Worm (Caenorhabditis elegans): Measurements from ENCODE around the gene F59E12.9.

Gene F59E12.9

DNA sequence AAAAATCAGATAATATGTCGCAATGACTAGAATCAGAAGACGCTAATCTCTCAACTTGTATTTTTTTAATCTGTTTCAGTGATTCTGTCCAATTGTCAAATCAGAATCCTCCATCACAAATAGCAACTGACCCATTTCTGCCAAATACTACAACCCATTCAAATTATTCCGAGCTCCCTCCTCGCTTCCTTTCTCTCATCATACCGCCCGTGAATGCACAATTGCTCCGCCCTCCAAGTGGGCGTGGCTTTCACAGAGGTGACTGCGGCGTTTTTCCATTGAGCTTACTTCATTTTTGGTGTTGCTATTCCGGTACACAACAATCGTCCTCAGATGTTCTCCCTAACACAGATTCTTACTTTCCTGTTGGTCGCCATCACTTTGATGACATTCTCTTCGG, 33.9 kb upstream of the F59E12.9 start, which contains the start of gene flp-27:
Gene flp-27 (plus strand): TSS at position 301 of the 400 bp plus-strand sequence.
- TF ChIP-seq zag-1 (tag; optimal IDR thresholded peaks at IDR 0.05) = no peak
- TF ChIP-seq sem-4 (tag; optimal IDR thresholded peaks at IDR 0.05) = no peak
- TF ChIP-seq ztf-11 (tag; optimal IDR thresholded peaks at IDR 0.05) = no peak

DNA sequence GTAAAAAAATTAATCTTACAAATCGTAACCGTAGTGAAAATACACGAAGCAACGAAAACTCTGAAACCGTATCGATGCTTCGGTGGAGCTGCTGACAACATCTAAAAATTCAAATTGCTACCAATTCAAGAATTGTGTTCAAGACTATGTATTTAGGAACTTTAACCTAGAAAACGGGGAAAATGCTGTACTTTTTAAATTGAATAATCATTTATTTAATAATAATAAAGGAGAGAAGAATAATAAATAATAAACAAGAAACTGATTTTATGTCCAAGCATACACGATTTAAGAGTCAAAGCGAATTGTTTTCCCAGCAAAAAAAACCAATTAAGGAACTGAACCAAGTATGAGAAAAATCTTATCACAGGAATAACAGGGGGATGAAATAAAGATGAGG, 22.7 kb upstream of the F59E12.9 start, which contains the start of gene C25H3.17:
Gene C25H3.17 (minus strand): TSS at position 101 of the 400 bp plus-strand sequence.
- TF ChIP-seq fos-1 (tag; optimal IDR thresholded peaks at IDR 0.05) = no peak
- no peak for TF ChIP-seq ama-1 (optimal IDR thresholded peaks at IDR 0.05)
- TF ChIP-seq nhr-21 (tag; optimal IDR thresholded peaks at IDR 0.05) = no peak
- TF ChIP-seq mab-5 (tag; optimal IDR thresholded peaks at IDR 0.05) = no peak
- TF ChIP-seq unc-55 (GFP tag; optimal IDR thresholded peaks at IDR 0.05) = no peak
- no peak for TF ChIP-seq nhr-77 (tag; optimal IDR thresholded peaks at IDR 0.05)
- no peak for TF ChIP-seq aly-2 (tag; optimal IDR thresholded peaks at IDR 0.05)
- TF ChIP-seq sem-4 (tag; optimal IDR thresholded peaks at IDR 0.05) = no peak
- TF ChIP-seq lin-39 (tag; optimal IDR thresholded peaks at IDR 0.05) = no peak
- TF ChIP-seq peb-1 (tag; optimal IDR thresholded peaks at IDR 0.05) = no peak
- TF ChIP-seq unc-62 (GFP tag; optimal IDR thresholded peaks at IDR 0.05) = no peak
- no peak for TF ChIP-seq ztf-4 (tag; optimal IDR thresholded peaks at IDR 0.05)
- no peak for TF ChIP-seq zag-1 (tag; optimal IDR thresholded peaks at IDR 0.05)
- TF ChIP-seq nhr-129 (tag; optimal IDR thresholded peaks at IDR 0.05) = no peak
- TF ChIP-seq lin-13 (GFP tag; optimal IDR thresholded peaks at IDR 0.05) = no peak
- TF ChIP-seq nhr-11 (tag; optimal IDR thresholded peaks at IDR 0.05) = no peak

DNA sequence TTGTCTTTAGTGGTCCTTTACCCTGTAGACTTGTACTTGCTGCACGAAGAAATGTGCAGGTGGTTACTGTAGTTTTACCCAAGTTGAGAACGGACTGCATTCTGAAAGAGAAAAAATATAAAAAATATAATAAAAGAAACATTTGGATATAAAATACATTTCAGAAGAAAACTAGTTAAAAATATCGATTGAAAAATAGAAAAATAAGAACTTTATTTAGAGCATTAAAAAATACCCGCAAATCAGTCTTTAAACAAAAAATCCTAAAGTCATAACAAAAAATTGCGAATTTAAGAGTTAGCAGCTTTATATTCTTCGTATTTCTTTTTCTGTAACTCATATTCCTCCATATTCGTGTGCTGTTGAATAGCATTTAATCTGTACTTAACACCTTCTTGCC, 22.0 kb upstream of the F59E12.9 start, which contains the start of gene C25H3.7:
Gene C25H3.7 (minus strand): TSS at position 101 of the 400 bp plus-strand sequence.
- TF ChIP-seq unc-62 (GFP tag; optimal IDR thresholded peaks at IDR 0.05) = no peak
- no peak for TF ChIP-seq nhr-25 (tag; optimal IDR thresholded peaks at IDR 0.05)
- TF ChIP-seq lin-39 (tag; optimal IDR thresholded peaks at IDR 0.05) = no peak
- no peak for TF ChIP-seq crh-2 (tag; optimal IDR thresholded peaks at IDR 0.05)
- no peak for TF ChIP-seq elt-1 (tag; optimal IDR thresholded peaks at IDR 0.05)
- no peak for TF ChIP-seq ceh-82 (tag; optimal IDR thresholded peaks at IDR 0.05)
- TF ChIP-seq nhr-12 (tag; optimal IDR thresholded peaks at IDR 0.05) = no peak
- no peak for TF ChIP-seq unc-39 (tag; optimal IDR thresholded peaks at IDR 0.05)
- no peak for TF ChIP-seq lin-11 (tag; optimal IDR thresholded peaks at IDR 0.05)

DNA sequence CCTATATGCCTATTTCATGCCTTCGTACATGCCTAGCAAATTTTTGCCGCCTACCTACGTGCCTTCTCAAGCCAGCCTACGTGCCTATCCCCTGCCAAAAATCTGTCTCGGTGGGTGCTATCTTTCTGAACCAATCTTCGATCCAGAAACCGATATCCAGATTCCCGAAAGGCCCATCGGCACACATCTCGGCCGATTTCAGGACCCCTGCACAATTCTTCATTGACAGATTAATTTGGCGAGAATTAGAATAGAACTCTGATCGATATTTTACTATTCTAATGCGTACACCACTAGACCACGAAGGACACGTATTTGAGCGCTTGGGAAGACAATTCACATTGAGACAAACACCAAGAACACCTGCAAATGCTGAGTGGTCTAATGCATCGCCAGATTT, 20.7 kb upstream of the F59E12.9 start:
- TF ChIP-seq skn-1 (tag; optimal IDR thresholded peaks at IDR 0.05) = no peak
- TF ChIP-seq ama-1 (optimal IDR thresholded peaks at IDR 0.05) = no peak
- TF ChIP-seq dmd-4 (tag; optimal IDR thresholded peaks at IDR 0.05) = no peak
- no peak for TF ChIP-seq nhr-12 (tag; optimal IDR thresholded peaks at IDR 0.05)
- no peak for TF ChIP-seq nhr-77 (tag; optimal IDR thresholded peaks at IDR 0.05)
- no peak for TF ChIP-seq peb-1 (tag; optimal IDR thresholded peaks at IDR 0.05)
- TF ChIP-seq elt-3 (tag; optimal IDR thresholded peaks at IDR 0.05) = no peak
- TF ChIP-seq alr-1 (tag; optimal IDR thresholded peaks at IDR 0.05) = no peak
- TF ChIP-seq unc-55 (GFP tag; optimal IDR thresholded peaks at IDR 0.05) = no peak
- TF ChIP-seq ztf-11 (tag; optimal IDR thresholded peaks at IDR 0.05) = no peak
- TF ChIP-seq nhr-237 (tag; optimal IDR thresholded peaks at IDR 0.05) = no peak
- no peak for TF ChIP-seq nhr-6 (tag; optimal IDR thresholded peaks at IDR 0.05)
- TF ChIP-seq Y55F3AM.14 (GFP tag; optimal IDR thresholded peaks at IDR 0.05) = no peak
- no peak for TF ChIP-seq ztf-4 (tag; optimal IDR thresholded peaks at IDR 0.05)
- TF ChIP-seq ceh-16 (tag; optimal IDR thresholded peaks at IDR 0.05) = no peak
- TF ChIP-seq sma-3 (GFP tag; optimal IDR thresholded peaks at IDR 0.05) = no peak
- TF ChIP-seq sma-9 (GFP tag; optimal IDR thresholded peaks at IDR 0.05) = no peak
- no peak for TF ChIP-seq sma-9 (tag; optimal IDR thresholded peaks at IDR 0.05)
- no peak for TF ChIP-seq ceh-82 (tag; optimal IDR thresholded peaks at IDR 0.05)
- no peak for TF ChIP-seq sem-4 (tag; optimal IDR thresholded peaks at IDR 0.05)

DNA sequence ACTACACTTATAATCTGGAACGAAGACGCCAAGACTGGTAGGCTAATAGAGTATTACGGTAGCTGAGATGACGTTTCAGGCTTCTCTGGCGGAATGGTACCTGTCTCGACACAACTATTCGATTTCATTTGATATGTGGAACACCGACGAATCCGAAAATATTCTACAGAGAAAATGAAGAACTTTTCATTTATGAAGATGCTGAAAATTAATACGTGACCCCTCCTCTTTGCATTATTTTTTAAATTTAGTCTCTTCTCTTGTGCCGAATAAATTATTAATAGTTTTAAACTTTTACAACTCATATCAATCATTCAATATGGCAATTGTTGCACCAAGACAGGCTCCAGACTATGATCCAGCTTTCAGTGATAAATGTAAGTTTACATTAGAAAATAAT, 19.1 kb upstream of the F59E12.9 start, which contains the start of gene C25H3.16:
Gene C25H3.16 (plus strand): TSS at position 301 of the 400 bp plus-strand sequence.
- TF ChIP-seq skn-1 (tag; optimal IDR thresholded peaks at IDR 0.05) (no peak), peb-1 (tag; optimal IDR thresholded peaks at IDR 0.05) (no peak), ztf-4 (tag; optimal IDR thresholded peaks at IDR 0.05) (no peak), nhr-10 (tag; optimal IDR thresholded peaks at IDR 0.05) (no peak), lin-11 (tag; optimal IDR thresholded peaks at IDR 0.05) (no peak), ama-1 (optimal IDR thresholded peaks at IDR 0.05) (no peak), ztf-11 (tag; optimal IDR thresholded peaks at IDR 0.05) (no peak), alr-1 (tag; optimal IDR thresholded peaks at IDR 0.05) (no peak), nhr-129 (tag; optimal IDR thresholded peaks at IDR 0.05) (no peak), nhr-23 (tag; optimal IDR thresholded peaks at IDR 0.05) (no peak), nhr-237 (tag; optimal IDR thresholded peaks at IDR 0.05) (no peak), zag-1 (tag; optimal IDR thresholded peaks at IDR 0.05) (no peak), blmp-1 (tag; optimal IDR thresholded peaks at IDR 0.05; ENCODE audit: insufficient read depth) (no peak), nhr-12 (tag; optimal IDR thresholded peaks at IDR 0.05) (no peak), ceh-16 (tag; optimal IDR thresholded peaks at IDR 0.05) (no peak)
